Worm (Caenorhabditis elegans) whole organism, L4 larva: Measurements from ENCODE around the gene W04E12.2.

Experiments used
- D1046.2 ChIP-seq: fragments of 200-800 bp; sonication (Bioruptor generic); IDR thresholded peaks from 2 replicates; pipeline ENCODE4 v1.3.6; 2022; ENCODE audit warnings: missing genetic modification characterization, missing compliant biosample characterization
- F37D6.2 ChIP-seq: sonication (generic microtip); optimal IDR thresholded peaks from 2 replicates; lab custom pipeline; 2016; ENCODE audit warnings: mild to moderate bottlenecking, missing genetic modification characterization, missing compliant biosample characterization
- F44E2.7 ChIP-seq: fragments of 200-800 bp; sonication (Bioruptor generic); IDR thresholded peaks from 2 replicates; pipeline ENCODE4 v2.1.2; 2022; ENCODE audit warnings: missing genetic modification characterization, missing compliant biosample characterization
- R02D3.7 ChIP-seq: fragments of 150-350 bp; sonication (generic microtip); optimal IDR thresholded peaks from 3 replicates; lab custom pipeline; 2014; ENCODE audit warnings: missing biosample characterization, missing genetic modification characterization
- T20F7.1 ChIP-seq: fragments of 200-800 bp; sonication (Bioruptor generic); optimal IDR thresholded peaks from 2 replicates; lab custom pipeline; 2018; ENCODE audit warnings: mild to moderate bottlenecking, missing genetic modification characterization, missing compliant biosample characterization
- T26A8.4 ChIP-seq: fragments of 200-800 bp; sonication (Bioruptor generic); IDR thresholded peaks from 2 replicates; pipeline ENCODE4 v1.3.6; 2022; ENCODE audit warnings: missing genetic modification characterization, missing compliant biosample characterization
- Y5F2A.4 ChIP-seq: fragments of 200-800 bp; sonication (Bioruptor generic); optimal IDR thresholded peaks from 2 replicates; lab custom pipeline; 2018; ENCODE audit warnings: mild to moderate bottlenecking, missing genetic modification characterization, missing compliant biosample characterization
- aha-1 ChIP-seq: fragments of 150-350 bp; peaks from one replicate; lab custom pipeline; 2014; ENCODE audit warnings: missing biosample characterization, missing genetic modification characterization
- aly-2 ChIP-seq: sonication (generic microtip); optimal IDR thresholded peaks from 2 replicates; lab custom pipeline; 2018; ENCODE audit warnings: missing biosample characterization, missing genetic modification characterization
- arid-1 ChIP-seq: fragments of 200-800 bp; sonication (Bioruptor generic); conservative IDR thresholded peaks from 2 replicates; pipeline ENCODE4 v1.3.6; 2022; ENCODE audit warnings: missing genetic modification reagents, missing genetic modification characterization, missing compliant biosample characterization
- ceh-28 ChIP-seq: fragments of 150-350 bp; optimal IDR thresholded peaks from 2 replicates; lab custom pipeline; 2014; ENCODE audit warnings: missing biosample characterization, missing genetic modification reagents, missing genetic modification characterization
- ceh-44 ChIP-seq: fragments of 200-800 bp; sonication (Bioruptor generic); IDR thresholded peaks from 2 replicates; pipeline ENCODE4 v1.3.6; 2022; ENCODE audit warnings: missing genetic modification reagents, missing genetic modification characterization, missing compliant biosample characterization
- ceh-82 ChIP-seq: sonication (generic microtip); optimal IDR thresholded peaks from 2 replicates; lab custom pipeline; 2017; ENCODE audit warnings: missing biosample characterization, missing genetic modification characterization
- ces-1 ChIP-seq: fragments of 150-350 bp; sonication (generic microtip); optimal IDR thresholded peaks from 4 replicates; lab custom pipeline; 2014; ENCODE audit warnings: missing biosample characterization, missing genetic modification reagents, missing genetic modification characterization
- cey-2 ChIP-seq: sonication (generic microtip); optimal IDR thresholded peaks from 3 replicates; lab custom pipeline; 2017; ENCODE audit warnings: missing genetic modification characterization, mild to moderate bottlenecking, missing compliant biosample characterization, antibody characterized with exemption, borderline replicate concordance; ENCODE audit not compliant: insufficient read depth
- ctbp-1 ChIP-seq: fragments of 200-800 bp; sonication (Bioruptor generic); IDR thresholded peaks from 2 replicates; pipeline ENCODE4 v1.3.6; 2022; ENCODE audit warnings: missing genetic modification reagents, missing genetic modification characterization, missing compliant biosample characterization
- daf-12 ChIP-seq: fragments of 150-350 bp; optimal IDR thresholded peaks from 2 replicates; lab custom pipeline; 2014; ENCODE audit warnings: missing biosample characterization, missing genetic modification reagents, missing genetic modification characterization
- daf-8 ChIP-seq: fragments of 200-800 bp; sonication (Bioruptor generic); IDR thresholded peaks from 2 replicates; pipeline ENCODE4 v1.3.6; 2022; ENCODE audit warnings: missing genetic modification characterization, missing compliant biosample characterization
- dmd-6 ChIP-seq: fragments of 200-800 bp; sonication (Bioruptor generic); IDR thresholded peaks from 2 replicates; pipeline ENCODE4 v1.3.6; 2022; ENCODE audit warnings: missing genetic modification reagents, missing genetic modification characterization, missing compliant biosample characterization
- dpl-1 ChIP-seq: fragments of 150-350 bp; optimal IDR thresholded peaks from 2 replicates; lab custom pipeline; 2014; ENCODE audit warnings: missing biosample characterization, missing genetic modification reagents, missing genetic modification characterization
- egl-27 ChIP-seq: sonication (generic microtip); optimal IDR thresholded peaks from 3 replicates; lab custom pipeline; 2017; ENCODE audit warnings: missing biosample characterization, missing genetic modification reagents, missing genetic modification characterization
- egl-43 ChIP-seq: fragments of 200-800 bp; sonication (Bioruptor generic); IDR thresholded peaks from 2 replicates; pipeline ENCODE4 v1.3.6; 2022; ENCODE audit warnings: missing genetic modification reagents, missing genetic modification characterization, missing compliant biosample characterization
- fkh-10 ChIP-seq: fragments of 150-350 bp; optimal IDR thresholded peaks from 2 replicates; lab custom pipeline; 2014; ENCODE audit warnings: missing biosample characterization, missing genetic modification reagents, missing genetic modification characterization
- hmg-1.1 ChIP-seq: fragments of 200-800 bp; sonication (Bioruptor generic); IDR thresholded peaks from 2 replicates; pipeline ENCODE4 v1.3.6; 2022; ENCODE audit warnings: missing genetic modification reagents, missing genetic modification characterization, missing compliant biosample characterization
- jun-1 ChIP-seq: fragments of 150-350 bp; optimal IDR thresholded peaks from 2 replicates; lab custom pipeline; 2014; ENCODE audit warnings: missing biosample characterization, missing genetic modification reagents, missing genetic modification characterization
- lim-7 ChIP-seq: fragments of 200-800 bp; sonication (Bioruptor generic); IDR thresholded peaks from 2 replicates; pipeline ENCODE4 v1.3.6; 2022; ENCODE audit warnings: missing genetic modification characterization, missing compliant biosample characterization
- lin-1 ChIP-seq: fragments of 200-800 bp; sonication (Bioruptor generic); IDR thresholded peaks from 2 replicates; pipeline ENCODE4 v1.3.6; 2022; ENCODE audit warnings: missing genetic modification reagents, missing genetic modification characterization, missing compliant biosample characterization
- lin-29 ChIP-seq: fragments of 200-800 bp; sonication (Bioruptor generic); IDR thresholded peaks from 2 replicates; pipeline ENCODE4 v1.3.6; 2022; ENCODE audit warnings: missing genetic modification reagents, missing genetic modification characterization, missing compliant biosample characterization
- lin-39 ChIP-seq: fragments of 150-350 bp; optimal IDR thresholded peaks from 2 replicates; lab custom pipeline; 2014; ENCODE audit warnings: missing biosample characterization, missing genetic modification reagents, missing genetic modification characterization
- lir-3 ChIP-seq: sonication (generic microtip); optimal IDR thresholded peaks from 2 replicates; lab custom pipeline; 2016; ENCODE audit warnings: mild to moderate bottlenecking, missing genetic modification characterization, missing compliant biosample characterization
- madf-5 ChIP-seq, 2 experiments: fragments of 200-800 bp; sonication (Bioruptor generic); IDR thresholded peaks; 2 replicates each; pipeline ENCODE4 v1.3.6; 2022; ENCODE audit warnings: missing compliant biosample characterization in 2 of 2, missing genetic modification characterization in 2 of 2
- mep-1 ChIP-seq: fragments of 150-350 bp; sonication (generic microtip); optimal IDR thresholded peaks from 3 replicates; lab custom pipeline; 2014; ENCODE audit warnings: missing biosample characterization, missing genetic modification characterization
- nhr-111 ChIP-seq: fragments of 200-800 bp; sonication (Bioruptor generic); optimal IDR thresholded peaks from 2 replicates; lab custom pipeline; 2018; ENCODE audit warnings: mild to moderate bottlenecking, missing genetic modification characterization, missing compliant biosample characterization
- nhr-42 ChIP-seq: fragments of 200-800 bp; sonication (Bioruptor generic); IDR thresholded peaks from 2 replicates; pipeline ENCODE4 v1.3.6; 2022; ENCODE audit warnings: missing genetic modification characterization, missing compliant biosample characterization
- nhr-6 ChIP-seq: fragments of 150-350 bp; optimal IDR thresholded peaks from 2 replicates; lab custom pipeline; 2014; ENCODE audit warnings: missing biosample characterization, missing genetic modification characterization
- nhr-76 ChIP-seq: fragments of 150-350 bp; optimal IDR thresholded peaks from 2 replicates; lab custom pipeline; 2014; ENCODE audit warnings: missing biosample characterization, missing genetic modification characterization
- nhr-77 ChIP-seq: fragments of 150-350 bp; optimal IDR thresholded peaks from 2 replicates; lab custom pipeline; 2014; ENCODE audit warnings: missing biosample characterization, missing genetic modification characterization
- pha-4 ChIP-seq, 2 experiments: fragments of 150-350 bp in 1 of 2; fragments of 200-800 bp in 1 of 2; sonication (Bioruptor generic) in 1 of 2; IDR thresholded peaks in 1 of 2; optimal IDR thresholded peaks in 1 of 2; 2 replicates each; pipeline versions ENCODE4 v1.3.6 to Lab custom; 2014 to 2022; ENCODE audit warnings: missing genetic modification characterization in 2 of 2, missing genetic modification reagents in 2 of 2, missing biosample characterization in 1 of 2, missing compliant biosample characterization in 1 of 2
- php-3 ChIP-seq: fragments of 200-800 bp; sonication (Bioruptor generic); IDR thresholded peaks from 2 replicates; pipeline ENCODE4 v1.3.6; 2022; ENCODE audit warnings: missing genetic modification reagents, missing genetic modification characterization, missing compliant biosample characterization
- pqm-1 ChIP-seq: sonication (generic microtip); optimal IDR thresholded peaks from 2 replicates; lab custom pipeline; 2017; ENCODE audit warnings: missing biosample characterization, missing genetic modification characterization
- rbr-2 ChIP-seq: sonication (generic microtip); optimal IDR thresholded peaks from 2 replicates; lab custom pipeline; 2016; ENCODE audit warnings: missing genotype, missing genetic modification characterization, missing compliant biosample characterization
- saeg-2 ChIP-seq: fragments of 200-800 bp; sonication (Bioruptor generic); IDR thresholded peaks from 2 replicates; pipeline ENCODE4 v1.3.6; 2022; ENCODE audit warnings: missing genetic modification reagents, missing genetic modification characterization, missing compliant biosample characterization
- set-16 ChIP-seq: fragments of 200-800 bp; sonication (Bioruptor generic); IDR thresholded peaks from 2 replicates; pipeline ENCODE4 v1.3.6; 2022; ENCODE audit warnings: missing genetic modification reagents, missing genetic modification characterization, missing compliant biosample characterization
- skn-1 ChIP-seq: fragments of 150-350 bp; optimal IDR thresholded peaks from 2 replicates; lab custom pipeline; 2014; ENCODE audit warnings: missing biosample characterization, missing genetic modification characterization
- tra-1 ChIP-seq: fragments of 200-800 bp; sonication (Bioruptor generic); IDR thresholded peaks from 2 replicates; pipeline ENCODE4 v1.3.6; 2022; ENCODE audit warnings: missing genetic modification reagents, missing genetic modification characterization, missing compliant biosample characterization
- unc-130 ChIP-seq: sonication (generic microtip); optimal IDR thresholded peaks from 2 replicates; lab custom pipeline; 2016; ENCODE audit warnings: missing genetic modification reagents, missing genetic modification characterization, missing compliant biosample characterization
- unc-39 ChIP-seq: sonication (generic microtip); optimal IDR thresholded peaks from 2 replicates; lab custom pipeline; 2017; ENCODE audit warnings: missing biosample characterization, missing genetic modification characterization
- vab-7 ChIP-seq: fragments of 200-800 bp; sonication (Bioruptor generic); IDR thresholded peaks from 2 replicates; pipeline ENCODE4 v1.3.6; 2022; ENCODE audit warnings: missing genetic modification reagents, missing genetic modification characterization, missing compliant biosample characterization
- zip-11 ChIP-seq: fragments of 200-800 bp; sonication (Bioruptor generic); IDR thresholded peaks from 2 replicates; pipeline ENCODE4 v1.3.6; 2022; ENCODE audit warnings: missing genetic modification characterization, missing compliant biosample characterization
- ztf-7 ChIP-seq: fragments of 150-350 bp; optimal IDR thresholded peaks from 2 replicates; lab custom pipeline; 2014; ENCODE audit warnings: missing biosample characterization, missing genetic modification characterization

The W04E12.2 gene

DNA sequence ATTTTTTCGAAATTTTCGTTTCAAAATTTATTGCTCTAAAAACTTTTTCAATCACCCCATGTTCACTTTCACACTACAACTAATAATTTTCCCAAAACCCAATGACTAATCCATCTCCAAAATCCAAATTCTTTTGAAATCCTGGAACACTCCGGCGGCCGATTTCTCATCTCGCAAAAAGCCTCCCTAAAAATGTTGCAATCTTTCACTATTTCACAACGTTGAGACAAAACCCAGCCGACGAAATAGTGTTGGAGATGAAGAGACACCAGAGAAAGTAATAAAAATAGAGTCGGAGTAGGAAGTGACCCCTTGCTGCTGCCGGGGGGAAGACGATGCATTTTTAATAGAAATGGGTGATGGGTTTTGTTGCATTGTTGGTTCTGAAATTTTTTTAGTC, 16.3 kb downstream of the W04E12.2 start:
- TF ChIP-seq aly-2 (tag; lab: Kevin White, UChicago) (no peak), aha-1 (tag; lab: Kevin White, UChicago) (peak; percentile 75), ceh-82 (tag; lab: Kevin White, UChicago) (no peak)

DNA sequence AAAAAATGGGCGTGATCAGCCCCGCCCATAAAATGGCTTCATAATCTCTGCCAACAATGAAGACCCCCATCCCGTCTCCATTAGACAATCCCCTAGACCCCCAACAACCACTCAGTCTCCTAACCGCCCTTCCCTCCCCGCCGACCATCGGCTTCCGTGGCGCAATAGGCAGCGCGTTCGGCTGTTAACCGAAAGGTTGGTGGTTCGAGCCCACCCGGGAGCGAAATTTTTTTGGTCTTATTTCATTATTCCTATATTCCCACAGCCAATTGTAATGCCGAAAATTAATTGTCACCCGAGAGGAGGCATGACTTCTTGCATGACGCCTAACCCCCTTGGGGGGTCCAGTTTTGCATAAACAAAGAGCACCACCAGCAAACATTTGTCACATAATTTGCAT, 18.1 kb downstream of the W04E12.2 start:
- TF ChIP-seq ceh-28 (no peak), aha-1 (tag; lab: Kevin White, UChicago) (peak; percentile 43), F37D6.2 (tag; lab: Kevin White, UChicago) (no peak), lin-1 (GFP tag; lab: Robert Waterston, UW) (0 out of 2 replicates have a peak, but pooled peaks have one; percentile 20), nhr-42 (GFP tag; lab: Robert Waterston, UW) (0 out of 2 replicates have a peak, but pooled peaks have one; percentile 51), nhr-77 (tag; lab: Kevin White, UChicago) (no peak), jun-1 (tag; lab: Kevin White, UChicago) (no peak), pha-4 (GFP tag; IDR thresholded peaks at IDR 0.05; lab: Robert Waterston, UW) (peak; percentile 45; the same call in 1 of the 2 replicates), pha-4 (tag; optimal IDR thresholded peaks at IDR 0.05; lab: Kevin White, UChicago) (no peak), arid-1 (GFP tag; lab: Robert Waterston, UW) (no peak; the same call in 1 of the 2 replicates), php-3 (no peak), ctbp-1 (GFP tag; lab: Robert Waterston, UW) (peak; percentile 16; the same call in 1 of the 2 replicates), ceh-44 (GFP tag; lab: Robert Waterston, UW) (no peak), lim-7 (GFP tag; lab: Robert Waterston, UW) (peak; percentile 73), T20F7.1 (GFP tag; lab: Kevin White, UChicago) (no peak), T26A8.4 (no peak), tra-1 (GFP tag; lab: Robert Waterston, UW) (peak; percentile 43; the same call in 1 of the 2 replicates), D1046.2 (GFP tag; lab: Robert Waterston, UW) (peak; percentile 69; the same call in 1 of the 2 replicates), mep-1 (tag; lab: Kevin White, UChicago) (no peak), lin-39 (tag; lab: Kevin White, UChicago) (no peak), skn-1 (tag; lab: Kevin White, UChicago) (no peak), set-16 (GFP tag; lab: Robert Waterston, UW) (peak; percentile 64), nhr-111 (GFP tag; lab: Kevin White, UChicago) (no peak), R02D3.7 (tag; lab: Kevin White, UChicago) (no peak), F44E2.7 (GFP tag; lab: Robert Waterston, UW) (0 out of 2 replicates have a peak, but pooled peaks have one; percentile 40), vab-7 (GFP tag; lab: Robert Waterston, UW) (0 out of 2 replicates have a peak, but pooled peaks have one; percentile 44), daf-12 (tag; lab: Kevin White, UChicago) (no peak), rbr-2 (no peak), ztf-7 (tag; lab: Kevin White, UChicago) (no peak), egl-27 (tag; lab: Kevin White, UChicago) (no peak), egl-43 (GFP tag; lab: Robert Waterston, UW) (peak; percentile 87), zip-11 (no peak), cey-2 (no peak), daf-8 (GFP tag; lab: Robert Waterston, UW) (no peak), ces-1 (GFP tag; lab: Kevin White, UChicago) (no peak), unc-39 (no peak), unc-130 (no peak), saeg-2 (GFP tag; lab: Robert Waterston, UW) (0 out of 2 replicates have a peak, but pooled peaks have one; percentile 56), dpl-1 (GFP tag; lab: Kevin White, UChicago) (no peak), pqm-1 (tag; lab: Kevin White, UChicago) (no peak), nhr-6 (peak; percentile 1), dmd-6 (GFP tag; lab: Robert Waterston, UW) (peak; percentile 52), nhr-76 (tag; lab: Kevin White, UChicago) (no peak), hmg-1.1 (GFP tag; lab: Robert Waterston, UW) (peak; percentile 67), fkh-10 (GFP tag; lab: Kevin White, UChicago) (no peak), madf-5 (GFP tag; IDR thresholded peaks at IDR 0.05; lab: Robert Waterston, UW) (no peak), lir-3 (tag; lab: Kevin White, UChicago) (no peak), Y5F2A.4 (GFP tag; lab: Kevin White, UChicago) (peak; percentile 35), lin-29 (GFP tag; lab: Robert Waterston, UW) (0 out of 2 replicates have a peak, but pooled peaks have one; percentile 31)
